Worm (Caenorhabditis elegans) whole organism, L4 larva: Measurements from ENCODE around the gene C54E10.7.

Experiments used
- lin-38 ChIP-seq: fragments of 200-800 bp; sonication (Bioruptor generic); IDR thresholded peaks from 2 replicates; pipeline ENCODE4 v1.3.6; 2022; ENCODE audit warnings: missing genetic modification reagents, missing genetic modification characterization, missing compliant biosample characterization
- lin-39 ChIP-seq: fragments of 150-350 bp; optimal IDR thresholded peaks from 2 replicates; lab custom pipeline; 2014; ENCODE audit warnings: missing biosample characterization, missing genetic modification reagents, missing genetic modification characterization
- nhr-10 ChIP-seq: fragments of 150-350 bp; optimal IDR thresholded peaks from 2 replicates; lab custom pipeline; 2014; ENCODE audit warnings: missing biosample characterization, missing genetic modification characterization
- pha-4 ChIP-seq, 2 experiments: fragments of 150-350 bp in 1 of 2; fragments of 200-800 bp in 1 of 2; sonication (Bioruptor generic) in 1 of 2; IDR thresholded peaks in 1 of 2; optimal IDR thresholded peaks in 1 of 2; 2 replicates each; pipeline versions ENCODE4 v1.3.6 to Lab custom; 2014 to 2022; ENCODE audit warnings: missing genetic modification characterization in 2 of 2, missing genetic modification reagents in 2 of 2, missing biosample characterization in 1 of 2, missing compliant biosample characterization in 1 of 2
- unc-62 ChIP-seq, 3 experiments: fragments of 150-350 bp in 1 of 3; sonication (generic microtip); optimal IDR thresholded peaks in 2 of 3; peaks in 1 of 3; 1 replicate in 1 of 3; 2 replicates in 2 of 3; lab custom pipeline; 2014 to 2017; ENCODE audit warnings: missing biosample characterization in 3 of 3, missing genetic modification characterization in 3 of 3, missing genetic modification reagents in 3 of 3, missing genotype in 1 of 3

DNA sequence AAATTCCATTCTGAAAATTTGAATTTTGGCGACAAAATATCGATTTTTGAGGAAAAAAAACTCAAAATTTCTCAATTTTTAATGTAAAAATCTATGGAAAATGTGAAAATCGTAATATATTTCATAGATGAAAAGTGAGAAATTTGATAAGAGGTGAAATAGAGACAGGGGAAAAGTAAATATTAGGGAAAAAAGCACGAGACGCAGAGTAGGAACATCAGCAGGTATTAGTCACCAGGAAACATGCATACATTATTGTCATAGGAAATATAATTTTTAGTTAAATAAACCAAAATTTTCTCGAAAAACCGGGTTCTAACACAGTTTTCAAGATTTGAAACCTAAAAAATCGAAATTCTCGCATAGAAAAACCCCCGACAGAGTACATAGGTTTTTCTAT is 10.6 kb upstream of the C54E10.7 start, which contains the start of gene nhr-170:
- TF ChIP-seq unc-62 (GFP tag; optimal IDR thresholded peaks at IDR 0.05 in 1 of 2; lab: Kevin White, UChicago) (no peak), unc-62 (tag; optimal IDR thresholded peaks at IDR 0.05; lab: Kevin White, UChicago) (no peak), nhr-10 (no peak), lin-38 (no peak), lin-39 (no peak), pha-4 (GFP tag; IDR thresholded peaks at IDR 0.05; lab: Robert Waterston, UW) (no peak), pha-4 (tag; optimal IDR thresholded peaks at IDR 0.05; lab: Kevin White, UChicago) (no peak)
